Fruit fly (Drosophila melanogaster): ENCODE measurements around the gene CG7166.

- TF ChIP-seq Myc (optimal IDR thresholded peaks at IDR 0.05) (no peak), psq (optimal IDR thresholded peaks at IDR 0.05) (no peak), h (optimal IDR thresholded peaks at IDR 0.05) (no peak), ttk (optimal IDR thresholded peaks at IDR 0.05) (no peak), Sin3A (optimal IDR thresholded peaks at IDR 0.05) (no peak)
These were observed 8.1 kb downstream of the CG7166 start, which contains the start of the genes S1P and CG11307 for dm6 chr3L:21617354-21617753.

Data from Kc167 (cell line).